Worm (Caenorhabditis elegans): ENCODE results near the gene srx-21.

The srx-21 gene

ce11 chrV:652940-653339 lies 23.9 kb upstream of the srx-21 start, which contains the start of gene srj-5:
TSS of gene srj-5 (minus strand) at chrV:653040.
- TF ChIP-seq elt-1 (tag; optimal IDR thresholded peaks at IDR 0.05; ENCODE audit: borderline replicate concordance, insufficient read depth) (no peak), nhr-2 (tag; optimal IDR thresholded peaks at IDR 0.05) (no peak), elt-3 (tag; optimal IDR thresholded peaks at IDR 0.05) (no peak), zip-8 (tag; optimal IDR thresholded peaks at IDR 0.05) (no peak), ceh-83 (GFP tag; optimal IDR thresholded peaks at IDR 0.05) (no peak), lsy-2 (tag; optimal IDR thresholded peaks at IDR 0.05) (no peak), unc-39 (tag; optimal IDR thresholded peaks at IDR 0.05) (no peak)

DNA sequence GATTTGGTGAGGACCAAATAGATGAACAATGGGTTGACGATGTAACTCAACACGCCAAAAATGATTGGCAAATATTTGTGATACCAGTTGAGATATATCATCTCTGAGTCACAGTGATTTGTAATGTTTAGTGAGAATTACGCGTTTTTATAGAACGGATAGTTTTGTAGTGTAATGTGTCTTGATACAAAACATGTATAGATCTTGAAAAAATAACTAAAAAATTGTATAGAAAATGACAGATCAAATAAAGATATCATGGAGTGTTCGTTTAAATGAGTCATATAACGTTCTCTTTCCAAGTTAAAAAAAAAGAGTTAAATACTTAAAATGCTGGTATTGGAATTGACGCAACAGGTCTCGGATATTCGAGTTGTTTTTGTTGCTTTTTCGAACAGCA lies 22.4 kb upstream of the srx-21 start, which contains the start of gene srj-6:
Gene srj-6 (minus strand): TSS at position 101 of the 400 bp plus-strand sequence.
- TF ChIP-seq lin-32 (GFP tag; optimal IDR thresholded peaks at IDR 0.05) (no peak), bed-3 (GFP tag; optimal IDR thresholded peaks at IDR 0.05) (no peak), unc-120 (tag; optimal IDR thresholded peaks at IDR 0.05; ENCODE audit: poor library complexity, severe bottlenecking) (no peak), cnd-1 (tag; optimal IDR thresholded peaks at IDR 0.05) (no peak)

- TF ChIP-seq ces-1 (GFP tag; optimal IDR thresholded peaks at IDR 0.05) = no peak
- no peak for TF ChIP-seq nhr-28 (tag; optimal IDR thresholded peaks at IDR 0.05)
- TF ChIP-seq blmp-1 (tag; optimal IDR thresholded peaks at IDR 0.05) = no peak
- no peak for TF ChIP-seq ham-2 (GFP tag; optimal IDR thresholded peaks at IDR 0.05)
- no peak for TF ChIP-seq pha-4 (tag; optimal IDR thresholded peaks at IDR 0.05)
- TF ChIP-seq mls-2 (tag; optimal IDR thresholded peaks at IDR 0.05) = no peak
- no peak for TF ChIP-seq M03D4.4 (tag; optimal IDR thresholded peaks at IDR 0.05)
- no peak for TF ChIP-seq ceh-43 (GFP tag; optimal IDR thresholded peaks at IDR 0.05)
Measured at ce11 chrV:655823-656222, 21.0 kb upstream of the srx-21 start, which contains the start of gene srh-245. TSS of gene srh-245 (minus strand) at chrV:655923.

DNA sequence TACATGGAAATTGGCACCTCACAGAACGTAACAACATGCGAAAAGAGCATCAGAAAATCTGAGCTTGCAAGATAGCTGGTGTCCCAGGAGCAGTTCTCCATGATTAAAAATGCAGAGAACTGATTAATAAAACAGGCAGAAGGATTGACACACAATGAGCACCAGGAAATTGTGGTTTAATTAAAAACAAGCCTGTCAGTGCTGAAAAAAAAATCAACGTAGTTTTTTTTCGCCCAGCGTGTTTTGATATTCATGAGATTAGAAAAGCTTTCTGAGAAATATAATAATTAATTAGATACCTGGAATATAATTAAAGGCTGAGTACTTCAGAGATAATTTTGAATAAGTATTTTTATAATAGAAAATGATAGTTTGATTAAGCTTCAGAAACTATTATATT lies 19.2 kb upstream of the srx-21 start, which contains the start of gene srh-246:
Gene srh-246 (minus strand): TSS at position 101 of the 400 bp plus-strand sequence.
- TF ChIP-seq tbx-8 (GFP tag; optimal IDR thresholded peaks at IDR 0.05) = no peak
- no peak for TF ChIP-seq mls-2 (tag; optimal IDR thresholded peaks at IDR 0.05)

DNA sequence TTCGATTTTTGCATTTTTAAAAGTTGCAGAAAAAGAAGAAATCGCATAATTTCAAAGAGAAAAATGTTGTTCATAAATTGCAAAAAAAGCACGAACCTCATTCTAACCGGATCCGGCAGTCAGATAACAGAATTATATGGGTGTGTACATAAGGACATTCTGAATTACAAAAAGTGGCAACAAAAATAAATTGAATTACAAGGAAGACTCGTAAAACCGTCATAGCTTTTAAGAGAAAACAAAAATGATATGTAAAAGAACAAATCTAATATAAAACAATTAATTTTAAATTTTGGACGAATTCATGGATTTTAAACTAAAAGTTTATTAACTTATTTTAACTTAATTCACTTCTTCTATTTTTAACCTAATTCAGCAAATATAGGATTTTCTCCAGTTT lies 16.6 kb upstream of the srx-21 start, which contains the start of gene F31F4.17:
Gene F31F4.17 (minus strand): TSS at position 101 of the 400 bp plus-strand sequence.
- TF ChIP-seq blmp-1 (tag; optimal IDR thresholded peaks at IDR 0.05) (no peak), sptf-1 (tag; optimal IDR thresholded peaks at IDR 0.05) (no peak), lsy-2 (tag; optimal IDR thresholded peaks at IDR 0.05) (no peak), bed-3 (GFP tag; optimal IDR thresholded peaks at IDR 0.05) (no peak), sem-2 (GFP tag; optimal IDR thresholded peaks at IDR 0.05) (no peak)

DNA sequence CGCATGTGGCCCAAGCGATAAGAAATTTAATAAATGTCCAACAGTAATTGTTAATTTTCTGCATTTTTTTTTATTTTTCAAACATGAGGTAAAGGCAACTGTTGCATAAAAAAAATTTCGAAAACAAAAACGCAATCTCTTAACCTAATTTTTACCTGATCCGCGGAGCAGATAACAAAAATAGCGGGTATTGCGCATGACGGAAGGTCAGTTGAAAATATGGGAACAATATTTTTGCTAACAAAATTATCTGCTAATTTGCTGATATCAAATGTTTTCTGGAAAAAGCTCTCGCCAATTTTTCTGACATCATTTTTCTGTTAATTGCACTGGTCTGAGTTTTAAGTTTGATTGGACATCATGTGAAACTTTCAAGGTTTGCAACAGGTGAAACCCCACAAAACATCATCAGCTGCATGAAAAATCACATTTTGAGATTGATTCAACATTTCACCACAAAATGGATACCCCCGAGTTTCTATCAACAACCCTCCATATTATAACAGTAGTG lies 12.4 kb upstream of the srx-21 start, which contains the start of the genes F31F4.11 and srh-266:
Gene F31F4.11 (minus strand): TSS at position 101 of the 511 bp plus-strand sequence.
Gene srh-266 (plus strand): TSS at position 461 of the 511 bp plus-strand sequence.
- TF ChIP-seq hlh-1 (tag; optimal IDR thresholded peaks at IDR 0.05) (no peak), elt-1 (tag; optimal IDR thresholded peaks at IDR 0.05; ENCODE audit: borderline replicate concordance, insufficient read depth) (no peak), flh-1 (GFP tag; optimal IDR thresholded peaks at IDR 0.05) (no peak), nhr-12 (tag; optimal IDR thresholded peaks at IDR 0.05) (no peak), ztf-11 (tag; optimal IDR thresholded peaks at IDR 0.05) (no peak), lsy-2 (tag; optimal IDR thresholded peaks at IDR 0.05) (no peak), zip-8 (tag; optimal IDR thresholded peaks at IDR 0.05) (no peak), ham-2 (GFP tag; optimal IDR thresholded peaks at IDR 0.05) (no peak), M03D4.4 (tag; optimal IDR thresholded peaks at IDR 0.05) (no peak), pha-4 (tag; optimal IDR thresholded peaks at IDR 0.05) (no peak), cnd-1 (tag; optimal IDR thresholded peaks at IDR 0.05) (no peak), lin-32 (GFP tag; optimal IDR thresholded peaks at IDR 0.05) (no peak), mls-2 (tag; optimal IDR thresholded peaks at IDR 0.05) (no peak), ceh-43 (GFP tag; optimal IDR thresholded peaks at IDR 0.05) (no peak), tbx-8 (GFP tag; optimal IDR thresholded peaks at IDR 0.05) (no peak)

DNA sequence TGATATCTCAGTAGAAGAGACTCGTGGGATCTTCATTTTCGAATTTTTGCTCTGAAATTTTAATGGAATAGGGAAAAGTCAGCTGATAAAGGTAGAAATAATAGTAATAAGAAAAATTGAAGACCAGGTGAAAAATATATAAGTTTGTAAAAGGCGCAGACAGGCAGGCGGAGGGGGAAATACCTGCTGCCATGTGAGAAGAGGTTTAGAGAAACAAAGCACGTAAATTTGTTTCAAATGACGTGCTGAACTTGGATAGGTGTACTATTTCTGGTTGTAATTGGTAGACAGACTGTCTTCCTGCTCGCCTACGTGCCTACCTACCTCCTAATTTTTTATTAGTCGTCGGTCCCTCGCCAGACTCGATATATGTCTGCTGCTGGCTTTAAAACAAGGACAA lies 9.4 kb upstream of the srx-21 start, which contains the start of gene nhr-180:
Gene nhr-180 (minus strand): TSS at position 52 of the 400 bp plus-strand sequence.
- no peak for TF ChIP-seq nhr-12 (tag; optimal IDR thresholded peaks at IDR 0.05)
- no peak for TF ChIP-seq drap-1 (GFP tag; optimal IDR thresholded peaks at IDR 0.05)
- TF ChIP-seq nhr-28 (tag; optimal IDR thresholded peaks at IDR 0.05) = no peak
- TF ChIP-seq lin-13 (tag; optimal IDR thresholded peaks at IDR 0.05) = no peak
- no peak for TF ChIP-seq nhr-2 (tag; optimal IDR thresholded peaks at IDR 0.05)
- no peak for TF ChIP-seq nhr-76 (tag; optimal IDR thresholded peaks at IDR 0.05)
- TF ChIP-seq mls-2 (tag; optimal IDR thresholded peaks at IDR 0.05) = no peak
- TF ChIP-seq ceh-39 (tag; optimal IDR thresholded peaks at IDR 0.05) = no peak
- no peak for TF ChIP-seq lin-32 (GFP tag; optimal IDR thresholded peaks at IDR 0.05)
- no peak for TF ChIP-seq mab-5 (tag; optimal IDR thresholded peaks at IDR 0.05)
- no peak for TF ChIP-seq hlh-1 (tag; optimal IDR thresholded peaks at IDR 0.05)
- no peak for TF ChIP-seq zip-8 (tag; optimal IDR thresholded peaks at IDR 0.05)
